Fruit fly (Drosophila melanogaster) whole organism: ENCODE data around the gene CG8861.

Experiments
- psq ChIP-seq: fragments of >200 bp; optimal IDR thresholded peaks from 2 replicates; lab custom pipeline; 2017
- usp ChIP-seq: fragments of >200 bp; optimal IDR thresholded peaks from 2 replicates; lab custom pipeline; 2017; ENCODE audit warnings: missing biosample characterization, missing genetic modification characterization, mixed read lengths

DNA sequence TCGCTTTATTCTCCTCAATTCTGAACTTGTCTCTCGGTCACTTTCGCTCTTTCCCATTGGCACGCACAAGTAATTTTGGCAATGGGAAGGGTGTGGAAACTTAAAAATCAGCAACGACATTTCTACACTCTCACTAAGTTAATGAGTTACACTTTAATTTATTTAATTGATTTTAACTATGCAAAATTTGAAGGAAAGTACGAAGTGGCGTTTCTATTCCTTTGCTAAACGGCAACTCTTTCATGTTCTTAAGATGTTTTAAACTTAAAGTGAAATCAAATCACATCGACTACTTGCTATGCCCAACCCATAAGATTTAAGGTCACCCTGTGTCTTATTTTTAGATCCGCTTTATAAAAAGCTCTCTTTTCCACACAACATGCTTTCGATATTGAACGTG lies 42.1 kb upstream of the CG8861 start:
- no peak for TF ChIP-seq usp (GFP tag; lab: Kevin White, UChicago)
- TF ChIP-seq psq (lab: Kevin White, UChicago) = no peak
